Worm (Caenorhabditis elegans) whole organism, young adult: ENCODE results near the gene Y47D7A.9.

Experiments used
- D2030.7 ChIP-seq: fragments of 200-800 bp; sonication (Bioruptor generic); IDR thresholded peaks from 2 replicates; pipeline ENCODE4 v1.3.6; 2022; ENCODE audit warnings: missing genetic modification reagents, missing genetic modification characterization, missing compliant biosample characterization
- F33H1.4 ChIP-seq: fragments of 200-800 bp; sonication (Bioruptor generic); IDR thresholded peaks from 2 replicates; pipeline ENCODE4 v1.3.6; 2022; ENCODE audit warnings: missing genetic modification reagents, missing genetic modification characterization, missing compliant biosample characterization
- F37B4.10 ChIP-seq: fragments of 200-800 bp; sonication (Bioruptor generic); IDR thresholded peaks from 2 replicates; pipeline ENCODE4 v1.3.6; 2022; ENCODE audit warnings: missing genetic modification characterization, missing compliant biosample characterization
- F55B11.4 ChIP-seq: sonication (generic microtip); optimal IDR thresholded peaks from 2 replicates; lab custom pipeline; 2016; ENCODE audit warnings: missing compliant biosample characterization, missing genetic modification characterization, borderline replicate concordance; ENCODE audit not compliant: insufficient read depth
- F57C9.4 ChIP-seq: sonication (generic microtip); optimal IDR thresholded peaks from 2 replicates; lab custom pipeline; 2017; ENCODE audit warnings: mild to moderate bottlenecking, missing genetic modification characterization, missing compliant biosample characterization
- T26A5.8 ChIP-seq: sonication (generic microtip); optimal IDR thresholded peaks from 2 replicates; lab custom pipeline; 2016; ENCODE audit warnings: missing genetic modification characterization, missing compliant biosample characterization
- attf-6 ChIP-seq: fragments of 200-800 bp; sonication (Bioruptor generic); IDR thresholded peaks from 2 replicates; pipeline ENCODE4 v1.3.6; 2022; ENCODE audit warnings: missing genetic modification reagents, missing genetic modification characterization, missing compliant biosample characterization
- ccch-3 ChIP-seq: fragments of 200-800 bp; sonication (Bioruptor generic); optimal IDR thresholded peaks from 2 replicates; lab custom pipeline; 2018; ENCODE audit warnings: mild to moderate bottlenecking, missing genetic modification characterization, missing compliant biosample characterization
- ceh-79 ChIP-seq: sonication (generic microtip); optimal IDR thresholded peaks from 2 replicates; lab custom pipeline; 2017; ENCODE audit warnings: mild to moderate bottlenecking, missing genetic modification characterization, missing compliant biosample characterization
- dpff-1 ChIP-seq: sonication (generic microtip); optimal IDR thresholded peaks from 2 replicates; lab custom pipeline; 2017; ENCODE audit warnings: mild to moderate bottlenecking, missing genetic modification characterization, missing compliant biosample characterization
- efl-1 ChIP-seq: fragments of 150-350 bp; optimal IDR thresholded peaks from 2 replicates; lab custom pipeline; 2014; ENCODE audit warnings: missing biosample characterization, missing genetic modification reagents, missing genetic modification characterization
- egrh-3 ChIP-seq: fragments of 200-800 bp; sonication (Bioruptor generic); IDR thresholded peaks from 2 replicates; pipeline ENCODE4 v1.3.6; 2022; ENCODE audit warnings: missing genetic modification reagents, missing genetic modification characterization, missing compliant biosample characterization
- him-1 ChIP-seq: sonication (generic microtip); optimal IDR thresholded peaks from 2 replicates; lab custom pipeline; 2016; ENCODE audit warnings: missing genotype, missing genetic modification reagents, missing genetic modification characterization, missing compliant biosample characterization
- lsl-1 ChIP-seq: fragments of 200-800 bp; sonication (Bioruptor generic); optimal IDR thresholded peaks from 2 replicates; lab custom pipeline; 2018; ENCODE audit warnings: mild to moderate bottlenecking, missing genetic modification characterization, moderate library complexity, missing compliant biosample characterization
- madf-3 ChIP-seq: fragments of 200-800 bp; sonication (Bioruptor generic); IDR thresholded peaks from 2 replicates; pipeline ENCODE4 v1.3.6; 2022; ENCODE audit warnings: missing genetic modification reagents, missing genetic modification characterization, missing compliant biosample characterization
- madf-8 ChIP-seq: fragments of 200-800 bp; sonication (Bioruptor generic); conservative IDR thresholded peaks from 2 replicates; pipeline ENCODE4 v1.3.6; 2022; ENCODE audit warnings: missing genetic modification reagents, missing genetic modification characterization, missing compliant biosample characterization
- mcd-1 ChIP-seq: fragments of 200-800 bp; sonication (Bioruptor generic); IDR thresholded peaks from 2 replicates; pipeline ENCODE4 v1.3.6; 2022; ENCODE audit warnings: missing genetic modification reagents, missing genetic modification characterization, missing compliant biosample characterization
- nhr-179 ChIP-seq: sonication (generic microtip); optimal IDR thresholded peaks from 2 replicates; lab custom pipeline; 2016; ENCODE audit warnings: mild to moderate bottlenecking, missing genetic modification characterization, missing compliant biosample characterization
- nhr-80 ChIP-seq: sonication (generic microtip); optimal IDR thresholded peaks from 2 replicates; lab custom pipeline; 2016; ENCODE audit warnings: missing genetic modification characterization, missing compliant biosample characterization
- rcor-1 ChIP-seq: fragments of 200-800 bp; sonication (Bioruptor generic); IDR thresholded peaks from 2 replicates; pipeline ENCODE4 v1.3.6; 2022; ENCODE audit warnings: missing genetic modification reagents, missing genetic modification characterization, missing compliant biosample characterization
- sdz-38 ChIP-seq: sonication (generic microtip); optimal IDR thresholded peaks from 2 replicates; lab custom pipeline; 2016; ENCODE audit warnings: missing genotype, missing genetic modification characterization, missing compliant biosample characterization
- sea-2 ChIP-seq: fragments of 200-800 bp; sonication (Bioruptor generic); IDR thresholded peaks from 2 replicates; pipeline ENCODE4 v1.3.6; 2022; ENCODE audit warnings: missing genetic modification characterization, missing compliant biosample characterization
- zfh-2 ChIP-seq: fragments of 200-800 bp; sonication (Bioruptor generic); conservative IDR thresholded peaks from 2 replicates; pipeline ENCODE4 v1.3.6; 2022; ENCODE audit warnings: missing genetic modification reagents, missing genetic modification characterization, missing compliant biosample characterization
- ztf-25 ChIP-seq: fragments of 200-800 bp; sonication (Bioruptor generic); IDR thresholded peaks from 2 replicates; pipeline ENCODE4 v1.3.6; 2022; ENCODE audit warnings: missing genetic modification reagents, missing genetic modification characterization, missing compliant biosample characterization
- ztf-6 ChIP-seq: fragments of 200-800 bp; sonication (Bioruptor generic); IDR thresholded peaks from 2 replicates; pipeline ENCODE4 v1.3.6; 2022; ENCODE audit warnings: missing genetic modification reagents, missing genetic modification characterization, missing compliant biosample characterization

Gene Y47D7A.9

DNA sequence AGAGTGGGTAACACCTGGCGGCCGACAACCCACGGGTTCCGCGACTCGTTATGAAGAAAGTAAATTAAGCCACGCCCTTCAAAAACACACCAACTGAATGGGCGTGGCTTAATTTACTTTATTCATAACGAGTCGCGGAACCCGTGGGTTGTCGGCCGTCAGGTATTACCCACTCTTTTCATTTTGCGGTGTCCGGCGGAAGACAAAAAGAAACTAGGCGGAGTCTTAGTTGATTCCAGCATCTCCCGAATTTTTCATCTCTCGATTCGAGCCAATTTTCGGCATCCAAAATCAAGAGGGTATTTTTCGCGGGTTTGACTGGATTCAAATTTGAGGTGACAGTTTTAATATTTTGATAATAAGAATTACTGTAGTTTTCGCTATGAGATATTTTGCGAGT, 23.9 kb upstream of the Y47D7A.9 start (continued):
- TF ChIP-seq ztf-25 (GFP tag; lab: Robert Waterston, UW), result no peak
- peak; percentile 71 for TF ChIP-seq attf-6 (GFP tag; lab: Robert Waterston, UW)
- peak; percentile 54; the same call in 1 of the 2 replicates for TF ChIP-seq mcd-1 (GFP tag; lab: Robert Waterston, UW)
- TF ChIP-seq efl-1, result peak; percentile 42
- no peak for TF ChIP-seq ceh-79 (tag; lab: Kevin White, UChicago)
- TF ChIP-seq lsl-1 (GFP tag; lab: Kevin White, UChicago), result peak; percentile 71
- TF ChIP-seq D2030.7 (GFP tag; lab: Robert Waterston, UW), result peak; percentile 65
- no peak for TF ChIP-seq F57C9.4 (tag; lab: Kevin White, UChicago)
- TF ChIP-seq sdz-38 (tag; lab: Kevin White, UChicago), result no peak
- no peak for TF ChIP-seq F55B11.4 (tag; lab: Kevin White, UChicago)

DNA sequence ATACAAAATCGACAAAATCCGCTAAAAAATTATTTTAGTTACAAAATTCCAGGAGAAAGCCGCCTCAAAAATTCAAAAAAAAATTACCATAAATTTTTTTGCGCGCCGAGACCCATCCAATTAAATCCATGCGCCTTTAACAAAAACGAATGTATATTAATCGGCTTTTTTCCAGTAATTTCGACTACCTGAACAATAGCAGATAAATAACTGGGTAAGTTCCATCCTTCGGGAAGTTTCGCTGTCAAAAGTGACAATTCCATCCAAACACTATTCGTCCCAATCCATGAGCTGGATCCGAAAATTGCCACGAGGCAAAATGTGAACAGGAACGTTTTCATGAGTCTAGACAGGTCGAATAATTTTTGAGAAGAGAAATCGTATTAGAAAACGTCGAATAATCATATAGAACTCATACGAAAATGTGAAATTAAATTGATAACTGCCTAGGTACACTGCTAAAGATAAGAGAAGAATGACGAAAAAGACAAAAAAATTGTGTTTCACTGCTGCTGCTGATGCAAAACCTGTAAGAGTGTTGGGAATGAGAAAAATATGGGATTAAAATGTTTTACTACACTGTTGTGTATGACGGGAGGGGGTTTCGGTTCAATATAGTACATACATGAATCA, 19.1 kb upstream of the Y47D7A.9 start, which contains the start of gene rft-1:
Gene rft-1 (minus strand): TSS at position 475 of the 633 bp plus-strand sequence.
- no peak for TF ChIP-seq dpff-1 (tag; lab: Kevin White, UChicago)
- TF ChIP-seq him-1 (tag; lab: Kevin White, UChicago), result peak; percentile 40
- peak; percentile 47 for TF ChIP-seq nhr-80 (tag; lab: Kevin White, UChicago)
- TF ChIP-seq, all 124 proteins: peak for 2

DNA sequence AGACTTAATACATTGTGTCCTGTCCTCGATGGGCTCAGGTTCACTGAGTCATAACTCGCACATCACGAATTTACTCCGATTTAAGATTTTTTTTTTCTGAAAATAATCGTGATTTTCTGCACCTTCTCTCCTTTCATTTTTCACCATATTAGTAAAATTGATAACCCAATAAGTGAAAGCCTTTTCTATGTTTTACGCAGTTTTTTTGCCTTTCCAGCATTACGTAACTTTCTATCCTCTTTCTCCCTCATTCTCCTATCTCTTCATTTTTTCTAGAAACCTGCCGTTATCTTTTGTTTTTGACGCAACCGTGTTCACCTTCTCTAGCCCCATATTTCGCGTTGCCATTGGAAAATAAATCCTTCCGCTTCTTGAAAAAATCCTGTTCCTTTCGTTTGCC, 13.5 kb upstream of the Y47D7A.9 start:
- no peak for TF ChIP-seq madf-8 (GFP tag; lab: Robert Waterston, UW)

DNA sequence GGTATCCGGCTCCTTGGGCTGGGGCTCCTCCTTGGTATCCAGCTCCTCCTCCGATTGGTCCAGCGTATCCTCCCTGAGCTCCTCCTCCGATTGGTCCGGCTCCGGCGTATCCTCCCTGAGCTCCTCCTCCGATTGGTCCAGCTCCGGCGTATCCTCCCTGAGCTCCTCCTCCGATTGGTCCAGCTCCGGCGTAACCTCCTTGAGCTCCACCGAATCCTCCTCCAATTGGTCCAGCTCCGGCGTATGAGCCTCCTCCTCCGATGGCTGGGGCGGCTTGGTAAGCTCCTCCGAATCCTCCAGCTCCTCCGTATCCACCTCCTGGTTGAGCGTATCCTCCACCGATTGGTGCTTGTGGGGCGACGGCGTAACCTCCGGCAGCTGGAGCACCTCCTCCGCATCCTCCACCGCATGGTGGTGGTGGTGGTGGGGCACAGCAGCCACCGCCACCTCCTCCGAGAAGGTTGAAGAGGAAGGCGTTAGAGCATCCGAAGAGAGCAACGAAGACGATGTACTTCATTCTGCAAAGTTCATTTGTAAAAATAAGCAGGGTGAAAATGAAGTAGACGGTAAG, 11.7 kb upstream of the Y47D7A.9 start, which contains the start of gene Y47D7A.13:
Gene Y47D7A.13 (minus strand): TSS at position 517 of the 571 bp plus-strand sequence.
- TF ChIP-seq ceh-79 (tag; lab: Kevin White, UChicago) (peak; percentile 22), ztf-6 (GFP tag; lab: Robert Waterston, UW) (no peak), zfh-2 (GFP tag; lab: Robert Waterston, UW) (peak; percentile 70), lsl-1 (GFP tag; lab: Kevin White, UChicago) (no peak), egrh-3 (GFP tag; lab: Robert Waterston, UW) (peak; percentile 93), T26A5.8 (tag; lab: Kevin White, UChicago) (no peak), ccch-3 (no peak), F33H1.4 (GFP tag; lab: Robert Waterston, UW) (0 out of 2 replicates have a peak, but pooled peaks have one; percentile 24)

DNA sequence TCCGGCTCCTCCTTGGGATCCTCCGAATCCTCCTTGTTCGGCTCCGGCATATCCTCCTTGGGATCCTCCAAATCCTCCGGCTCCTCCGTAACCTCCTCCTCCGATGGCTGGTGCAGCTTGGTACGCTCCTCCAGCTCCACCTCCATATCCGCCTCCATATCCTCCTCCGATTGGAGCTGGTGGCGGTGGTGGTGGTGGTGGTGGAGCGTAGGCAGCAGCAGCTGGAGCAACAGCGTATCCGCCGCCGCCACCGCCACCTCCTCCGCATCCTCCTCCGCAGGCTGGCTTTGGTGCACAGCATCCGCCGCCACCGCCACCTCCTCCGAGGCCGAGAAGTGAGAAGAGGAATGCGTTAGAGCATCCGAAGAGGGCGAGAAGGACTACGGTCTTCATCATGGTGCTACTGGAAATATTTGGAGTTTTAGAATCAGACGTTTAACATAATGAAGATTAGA, 9.1 kb upstream of the Y47D7A.9 start, which contains the start of gene Y47D7A.15:
Gene Y47D7A.15 (minus strand): TSS at position 405 of the 455 bp plus-strand sequence.
- TF ChIP-seq madf-3 (GFP tag; lab: Robert Waterston, UW) (peak; percentile 64; the same call in 1 of the 2 replicates), sea-2 (GFP tag; lab: Robert Waterston, UW) (no peak), rcor-1 (GFP tag; lab: Robert Waterston, UW) (no peak), zfh-2 (GFP tag; lab: Robert Waterston, UW) (peak; percentile 85), nhr-179 (no peak), ztf-25 (GFP tag; lab: Robert Waterston, UW) (0 out of 2 replicates have a peak, but pooled peaks have one; percentile 49), egrh-3 (GFP tag; lab: Robert Waterston, UW) (peak; percentile 95), F37B4.10 (0 out of 2 replicates have a peak, but pooled peaks have one; percentile 28)

DNA sequence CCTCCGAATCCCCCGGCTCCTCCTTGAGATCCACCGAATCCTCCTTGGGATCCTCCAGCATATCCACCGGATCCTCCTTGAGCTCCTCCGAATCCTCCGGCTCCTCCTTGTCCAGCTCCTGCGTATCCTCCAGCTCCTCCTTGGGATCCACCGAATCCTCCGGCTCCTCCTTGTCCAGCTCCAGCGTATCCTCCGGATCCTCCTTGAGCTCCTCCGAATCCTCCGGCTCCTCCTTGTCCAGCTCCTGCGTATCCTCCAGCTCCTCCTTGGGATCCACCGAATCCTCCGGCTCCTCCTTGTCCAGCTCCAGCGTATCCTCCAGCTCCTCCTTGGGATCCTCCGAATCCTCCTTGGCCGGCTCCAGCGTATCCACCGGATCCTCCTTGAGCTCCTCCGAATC, 8.4 kb upstream of the Y47D7A.9 start:
- TF ChIP-seq zfh-2 (GFP tag; lab: Robert Waterston, UW) (peak; percentile 55), egrh-3 (GFP tag; lab: Robert Waterston, UW) (peak; percentile 93)
